3 fruit fly cellular contexts compared by ENCODE assay signal in the genomic region with DNA sequence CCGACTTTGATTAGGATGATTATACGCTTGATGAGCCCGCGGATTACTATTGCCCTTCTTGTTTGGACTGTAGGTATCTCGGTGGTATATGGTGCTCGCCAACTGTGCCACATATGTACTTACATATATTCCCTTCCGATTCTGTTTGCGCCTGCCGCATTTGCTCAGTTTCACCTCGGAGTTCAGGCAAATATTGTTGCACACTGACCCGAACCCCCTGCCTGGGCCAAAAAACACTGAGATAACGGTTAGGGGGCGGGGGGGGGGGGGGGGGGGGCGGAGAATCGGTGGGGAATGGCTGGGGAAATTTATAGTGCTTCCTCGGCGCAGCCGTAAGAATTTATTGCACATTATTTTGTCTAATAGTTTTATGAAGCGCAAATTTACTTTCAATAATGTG.
TF ChIP-seq lines count a peak whose summit lies in the region.

No protein-coding gene starts in this region.

- TF ChIP-seq CTCF in whole organism, embryonic (GFP tag; optimal IDR thresholded peaks at IDR 0.05; lab: Kevin White, UChicago): no peak

TF ChIP-seq in whole organism, adult, 20 proteins besides CTCF, POLR2A, EP300 and RAD21:
- TF ChIP-seq CG12768 (GFP tag; optimal IDR thresholded peaks at IDR 0.05; lab: Kevin White, UChicago): peak; percentile 15
- TF ChIP-seq Crg-1 (GFP tag; optimal IDR thresholded peaks at IDR 0.05; lab: Kevin White, UChicago): no peak
- no peak for TF ChIP-seq kay (GFP tag; lab: Kevin White, UChicago; ENCODE audit: borderline replicate concordance)
- TF ChIP-seq bab1 (GFP tag; optimal IDR thresholded peaks at IDR 0.05; lab: Kevin White, UChicago): no peak
- no peak for TF ChIP-seq toe (GFP tag; optimal IDR thresholded peaks at IDR 0.05; lab: Kevin White, UChicago)
- TF ChIP-seq CG7101 (tag; optimal IDR thresholded peaks at IDR 0.05; lab: Kevin White, UChicago): no peak
- peak; percentile 5 for TF ChIP-seq cic (GFP tag; optimal IDR thresholded peaks at IDR 0.05; lab: Kevin White, UChicago)
- TF ChIP-seq CG11617 (GFP tag; optimal IDR thresholded peaks at IDR 0.05; lab: Kevin White, UChicago): no peak
TF ChIP-seq in whole organism, adult: peak in this region for 2.

TF ChIP-seq in whole organism, embryonic, 481 proteins besides CTCF, POLR2A, EP300 and RAD21:
- TF ChIP-seq sug (tag; optimal IDR thresholded peaks at IDR 0.05; lab: Kevin White, UChicago) (peak; percentile 56), crol (GFP tag; IDR thresholded peaks at IDR 0.05; lab: Robert Waterston, UW) (peak; percentile 41; the same call in 1 of the 2 replicates), CG11085 (GFP tag; IDR thresholded peaks at IDR 0.05; lab: Robert Waterston, UW) (0 out of 2 replicates have a peak, but pooled peaks have one; percentile 27), exex (tag; optimal IDR thresholded peaks at IDR 0.05; lab: Kevin White, UChicago) (peak; percentile 55), gro (GFP tag; optimal IDR thresholded peaks at IDR 0.05; lab: Kevin White, UChicago) (no peak)

TF ChIP-seq in whole organism, wandering third instar larva, 38 proteins besides CTCF, POLR2A, EP300 and RAD21:
- TF ChIP-seq Dif (GFP tag; optimal IDR thresholded peaks at IDR 0.05; lab: Kevin White, UChicago; ENCODE audit: partially characterized antibody): no peak
- no peak for TF ChIP-seq OdsH (GFP tag; optimal IDR thresholded peaks at IDR 0.05; lab: Kevin White, UChicago)
- TF ChIP-seq Vsx2 (GFP tag; optimal IDR thresholded peaks at IDR 0.05; lab: Kevin White, UChicago; ENCODE audit: partially characterized antibody): no peak
- TF ChIP-seq pan (optimal IDR thresholded peaks at IDR 0.05; lab: Kevin White, UChicago): peak; percentile 56
- TF ChIP-seq Jra (GFP tag; optimal IDR thresholded peaks at IDR 0.05; lab: Kevin White, UChicago): no peak
- TF ChIP-seq rgr (GFP tag; optimal IDR thresholded peaks at IDR 0.05; lab: Kevin White, UChicago): no peak
